Fruit fly (Drosophila melanogaster) whole organism, embryonic: ENCODE results near the gene CG11052.

Source experiments
- Adf1 ChIP-seq: fragments of 200-800 bp; sonication (Bioruptor generic); IDR thresholded peaks from 2 replicates; pipeline ENCODE4 v1.3.6; 2022; ENCODE audit warnings: missing biosample characterization, missing genetic modification characterization
- Bteb2 ChIP-seq: fragments of 200-800 bp; sonication (Bioruptor generic); optimal IDR thresholded peaks from 2 replicates; lab custom pipeline; 2016; ENCODE audit warnings: missing biosample characterization, missing genetic modification characterization
- CG10209 ChIP-seq: fragments of 200-800 bp; sonication (Bioruptor generic); optimal IDR thresholded peaks from 3 replicates; lab custom pipeline; 2017; ENCODE audit warnings: missing biosample characterization, mild to moderate bottlenecking, missing genetic modification characterization, missing genetic modification reagents
- CG10274 ChIP-seq: fragments of 200-800 bp; sonication (Bioruptor generic); optimal IDR thresholded peaks from 3 replicates; lab custom pipeline; 2017; ENCODE audit warnings: missing biosample characterization, mild to moderate bottlenecking, missing genetic modification characterization
- CG10462 ChIP-seq: fragments of 200-800 bp; sonication (Bioruptor generic); optimal IDR thresholded peaks from 2 replicates; lab custom pipeline; 2016; ENCODE audit warnings: missing biosample characterization, missing genetic modification characterization
- CG11093 ChIP-seq: fragments of 200-800 bp; sonication (Bioruptor generic); IDR thresholded peaks from 3 replicates; pipeline ENCODE4 v1.3.6; 2022; ENCODE audit warnings: missing biosample characterization, missing genetic modification characterization
- CG11504 ChIP-seq: fragments of 200-800 bp; sonication (Bioruptor generic); optimal IDR thresholded peaks from 3 replicates; lab custom pipeline; 2019; ENCODE audit warnings: missing biosample characterization, mild to moderate bottlenecking, missing genetic modification characterization, moderate library complexity
- CG13775 ChIP-seq: fragments of 200-800 bp; sonication (Bioruptor generic); optimal IDR thresholded peaks from 3 replicates; lab custom pipeline; 2017; ENCODE audit warnings: missing biosample characterization, mild to moderate bottlenecking, missing genetic modification characterization
- CG13894 ChIP-seq: fragments of 200-800 bp; sonication (Bioruptor generic); optimal IDR thresholded peaks from 3 replicates; lab custom pipeline; 2018; ENCODE audit warnings: missing biosample characterization, mild to moderate bottlenecking, missing genetic modification characterization, moderate library complexity
- CG17829 ChIP-seq: fragments of 200-800 bp; optimal IDR thresholded peaks from 2 replicates; lab custom pipeline; 2019; ENCODE audit warnings: missing biosample characterization, mild to moderate bottlenecking, missing genetic modification characterization, moderate library complexity
- CG1792 ChIP-seq: fragments of 200-800 bp; sonication (Bioruptor generic); optimal IDR thresholded peaks from 2 replicates; lab custom pipeline; 2016; ENCODE audit warnings: missing biosample characterization, missing genetic modification characterization
- CG2120 ChIP-seq: fragments of 200-800 bp; sonication (Bioruptor generic); optimal IDR thresholded peaks from 3 replicates; lab custom pipeline; 2016; ENCODE audit warnings: missing biosample characterization, missing genetic modification characterization
- CG2875 ChIP-seq: fragments of 200-800 bp; sonication (Bioruptor generic); optimal IDR thresholded peaks from 2 replicates; lab custom pipeline; 2017; ENCODE audit warnings: missing biosample characterization, mild to moderate bottlenecking, missing genetic modification characterization, missing genetic modification reagents
- CG31224 ChIP-seq: fragments of 200-800 bp; sonication (Bioruptor generic); IDR thresholded peaks from 2 replicates; pipeline ENCODE4 v1.3.6; 2022; ENCODE audit warnings: missing biosample characterization, missing genetic modification characterization
- CG3281 ChIP-seq: fragments of 200-800 bp; sonication (Bioruptor generic); optimal IDR thresholded peaks from 3 replicates; lab custom pipeline; 2017; ENCODE audit warnings: missing biosample characterization, mild to moderate bottlenecking, missing genetic modification characterization
- CG34422 ChIP-seq: fragments of 200-800 bp; sonication (Bioruptor generic); IDR thresholded peaks from 3 replicates; pipeline ENCODE4 v1.3.6; 2022; ENCODE audit warnings: missing biosample characterization, missing genetic modification characterization
- CG42726 ChIP-seq: fragments of 200-800 bp; sonication (Bioruptor generic); IDR thresholded peaks from 2 replicates; pipeline ENCODE4 v1.3.6; 2022; ENCODE audit warnings: missing biosample characterization, missing genetic modification characterization; ENCODE audit not compliant: partially characterized antibody
- CG4404 ChIP-seq: fragments of 200-800 bp; sonication (Bioruptor generic); IDR thresholded peaks from 2 replicates; pipeline ENCODE4 v1.3.6; 2022; ENCODE audit warnings: missing biosample characterization, missing genetic modification characterization
- CG7556 ChIP-seq: fragments of 200-800 bp; sonication (Bioruptor generic); optimal IDR thresholded peaks from 2 replicates; lab custom pipeline; 2017; ENCODE audit warnings: missing biosample characterization, mild to moderate bottlenecking, missing genetic modification characterization
- CG8359 ChIP-seq: fragments of 200-800 bp; sonication (Bioruptor generic); optimal IDR thresholded peaks from 2 replicates; lab custom pipeline; 2017; ENCODE audit warnings: missing biosample characterization, mild to moderate bottlenecking, missing genetic modification characterization, borderline replicate concordance
- CG9215 ChIP-seq: fragments of 200-800 bp; sonication (Bioruptor generic); IDR thresholded peaks from 2 replicates; pipeline ENCODE4 v1.3.6; 2022; ENCODE audit warnings: missing biosample characterization, missing genetic modification characterization
- Dp ChIP-seq: fragments of 200-800 bp; sonication (Bioruptor generic); optimal IDR thresholded peaks from 2 replicates; lab custom pipeline; 2018; ENCODE audit warnings: missing biosample characterization, mild to moderate bottlenecking, missing genetic modification characterization, moderate library complexity
- Drgx ChIP-seq: fragments of 200-800 bp; sonication (Bioruptor generic); IDR thresholded peaks from 2 replicates; pipeline ENCODE4 v1.3.6; 2022; ENCODE audit warnings: missing biosample characterization, missing genetic modification characterization
- E2f1 ChIP-seq: fragments of 200-800 bp; sonication (Bioruptor generic); IDR thresholded peaks from 2 replicates; pipeline ENCODE4 v1.3.6; 2022; ENCODE audit warnings: missing biosample characterization, missing genetic modification characterization
- E2f2 ChIP-seq: fragments of 200-800 bp; sonication (Bioruptor generic); IDR thresholded peaks from 2 replicates; pipeline ENCODE4 v1.3.6; 2022; ENCODE audit warnings: missing biosample characterization, missing genetic modification characterization
- ERR ChIP-seq: fragments of 200-800 bp; sonication (Bioruptor generic); optimal IDR thresholded peaks from 2 replicates; lab custom pipeline; 2016; ENCODE audit warnings: missing biosample characterization, missing genetic modification characterization
- Ets97D ChIP-seq: fragments of 200-800 bp; sonication (Bioruptor generic); optimal IDR thresholded peaks from 3 replicates; lab custom pipeline; 2016; ENCODE audit warnings: missing biosample characterization, missing genetic modification characterization
- Lhr ChIP-seq: fragments of 200-800 bp; sonication (Bioruptor generic); optimal IDR thresholded peaks from 3 replicates; lab custom pipeline; 2017; ENCODE audit warnings: mild to moderate bottlenecking, missing biosample characterization, missing genetic modification reagents, missing genetic modification characterization
- Lpt ChIP-seq: fragments of >200 bp; optimal IDR thresholded peaks from 2 replicates; lab custom pipeline; 2018; ENCODE audit warnings: missing biosample characterization, missing genetic modification characterization
- Max ChIP-seq: fragments of 200-800 bp; sonication (Bioruptor generic); optimal IDR thresholded peaks from 2 replicates; lab custom pipeline; 2016; ENCODE audit warnings: missing biosample characterization, mild to moderate bottlenecking, missing genetic modification characterization
- Neu2 ChIP-seq: fragments of 200-800 bp; sonication (Bioruptor generic); optimal IDR thresholded peaks from 3 replicates; lab custom pipeline; 2016; ENCODE audit warnings: missing biosample characterization, missing genetic modification characterization, borderline replicate concordance
- Nf-YB ChIP-seq: fragments of 200-800 bp; sonication (Bioruptor generic); optimal IDR thresholded peaks from 3 replicates; lab custom pipeline; 2019; ENCODE audit warnings: missing biosample characterization, mild to moderate bottlenecking, missing genetic modification characterization, moderate library complexity
- Optix ChIP-seq: fragments of 200-800 bp; sonication (Bioruptor generic); IDR thresholded peaks from 3 replicates; pipeline ENCODE4 v1.3.6; 2022; ENCODE audit warnings: missing biosample characterization, missing genetic modification characterization
- Ptx1 ChIP-seq: fragments of 200-800 bp; sonication (Bioruptor generic); IDR thresholded peaks from 2 replicates; pipeline ENCODE4 v1.3.6; 2022; ENCODE audit warnings: missing biosample characterization, missing genetic modification characterization
- Ravus ChIP-seq: fragments of 200-800 bp; sonication (Bioruptor generic); IDR thresholded peaks from 2 replicates; pipeline ENCODE4 v1.3.6; 2022; ENCODE audit warnings: missing biosample characterization, missing genetic modification characterization
- Ssrp ChIP-seq: fragments of 200-800 bp; sonication (Bioruptor generic); optimal IDR thresholded peaks from 2 replicates; lab custom pipeline; 2018; ENCODE audit warnings: missing biosample characterization, mild to moderate bottlenecking, missing genetic modification characterization, moderate library complexity
- Xrp1 ChIP-seq: fragments of 200-800 bp; sonication (Bioruptor generic); IDR thresholded peaks from 2 replicates; pipeline ENCODE4 v1.3.6; 2022; ENCODE audit warnings: missing biosample characterization, missing genetic modification characterization
- bcd ChIP-seq: fragments of 200-800 bp; sonication (Bioruptor generic); optimal IDR thresholded peaks from 2 replicates; lab custom pipeline; 2017; ENCODE audit warnings: missing biosample characterization, mild to moderate bottlenecking, missing genetic modification characterization
- ci ChIP-seq: fragments of 200-800 bp; sonication (Bioruptor generic); IDR thresholded peaks from 3 replicates; pipeline ENCODE4 v1.3.6; 2022; ENCODE audit warnings: missing biosample characterization, missing genetic modification characterization
- dmrt99B ChIP-seq: fragments of 200-800 bp; sonication (Bioruptor generic); optimal IDR thresholded peaks from 2 replicates; lab custom pipeline; 2018; ENCODE audit warnings: missing biosample characterization, mild to moderate bottlenecking, missing genetic modification characterization, moderate library complexity
- ewg ChIP-seq: fragments of 200-800 bp; sonication (Bioruptor generic); optimal IDR thresholded peaks from 3 replicates; lab custom pipeline; 2017; ENCODE audit warnings: mild to moderate bottlenecking, missing biosample characterization, missing genetic modification reagents, missing genetic modification characterization
- fru ChIP-seq: fragments of >200 bp; optimal IDR thresholded peaks from 2 replicates; lab custom pipeline; 2017
- gce ChIP-seq: fragments of 200-800 bp; sonication (Bioruptor generic); IDR thresholded peaks from 3 replicates; pipeline ENCODE4 v1.3.6; 2022; ENCODE audit warnings: missing biosample characterization, missing genetic modification characterization
- ranshi ChIP-seq: fragments of 200-800 bp; sonication (Bioruptor generic); IDR thresholded peaks from 2 replicates; pipeline ENCODE4 v1.3.6; 2022; ENCODE audit warnings: missing biosample characterization, missing genetic modification characterization
- ro ChIP-seq: fragments of 200-800 bp; sonication (Bioruptor generic); IDR thresholded peaks from 2 replicates; pipeline ENCODE4 v1.3.6; 2022; ENCODE audit warnings: missing biosample characterization, missing genetic modification characterization
- sc ChIP-seq, 3 experiments: fragments of >200 bp in 2 of 3; fragments of 200-800 bp in 1 of 3; sonication (Bioruptor generic) in 1 of 3; optimal IDR thresholded peaks; 2 replicates in 2 of 3; 3 replicates in 1 of 3; lab custom pipeline; 2017; ENCODE audit warnings: mild to moderate bottlenecking in 1 of 3, missing biosample characterization in 1 of 3, missing genetic modification characterization in 1 of 3, missing genetic modification reagents in 1 of 3
- sqz ChIP-seq: fragments of 200-800 bp; sonication (Bioruptor generic); optimal IDR thresholded peaks from 3 replicates; lab custom pipeline; 2018; ENCODE audit warnings: missing biosample characterization, mild to moderate bottlenecking, missing genetic modification characterization
- stc ChIP-seq: fragments of 200-800 bp; sonication (Bioruptor generic); IDR thresholded peaks from 2 replicates; pipeline ENCODE4 v1.3.6; 2022; ENCODE audit warnings: missing biosample characterization, missing genetic modification characterization
- stwl ChIP-seq: fragments of 200-800 bp; sonication (Bioruptor generic); optimal IDR thresholded peaks from 3 replicates; lab custom pipeline; 2018; ENCODE audit warnings: missing biosample characterization, mild to moderate bottlenecking, missing genetic modification characterization, moderate library complexity
- vvl ChIP-seq: fragments of 200-800 bp; sonication (Bioruptor generic); IDR thresholded peaks from 2 replicates; pipeline ENCODE4 v1.3.6; 2022; ENCODE audit warnings: missing biosample characterization, missing genetic modification characterization

Gene CG11052

DNA sequence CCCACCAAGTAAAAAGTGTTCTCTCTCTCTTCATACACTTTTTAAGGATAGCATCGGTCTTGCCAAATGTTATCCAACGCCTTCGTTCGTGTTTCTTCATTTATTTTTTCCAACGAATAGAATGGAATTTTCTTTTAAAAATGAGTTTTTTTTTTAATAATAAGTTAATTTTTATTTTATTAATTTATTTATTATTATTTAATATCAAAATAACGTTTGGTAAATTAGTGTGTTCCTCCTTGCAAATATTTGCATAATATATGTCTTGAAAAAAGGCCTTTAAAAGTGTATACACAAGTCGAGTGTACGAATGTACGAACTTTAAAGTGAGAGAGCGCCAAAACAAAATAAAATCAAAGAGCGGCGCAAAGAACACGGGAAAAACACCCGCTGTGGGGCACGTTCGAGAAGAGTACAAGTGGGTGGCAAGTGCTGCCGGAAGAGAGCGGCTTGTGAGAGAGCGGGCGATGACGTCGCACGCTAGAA is 18.1 kb upstream of the CG11052 start (continued):
- TF ChIP-seq CG2120 (GFP tag; lab: Kevin White, UChicago), result peak; percentile 77
- no peak; the same call in 1 of the 2 replicates for TF ChIP-seq Ravus (GFP tag; lab: Robert Waterston, UW)
- TF ChIP-seq fru (lab: Kevin White, UChicago), result no peak
- TF ChIP-seq Max (GFP tag; lab: Kevin White, UChicago), result peak; percentile 61
- peak; percentile 39 for TF ChIP-seq CG10274
- TF ChIP-seq gce, result 0 out of 3 replicates have a peak, but pooled peaks have one; percentile 39
- TF ChIP-seq vvl (GFP tag; lab: Robert Waterston, UW), result peak; percentile 71
- TF ChIP-seq CG17829 (tag; lab: Kevin White, UChicago), result peak; percentile 83
- peak; percentile 35; the same call in 1 of the 2 replicates for TF ChIP-seq CG31224 (GFP tag; lab: Robert Waterston, UW)
- TF ChIP-seq CG13894 (tag; lab: Kevin White, UChicago), result peak; percentile 40
- TF ChIP-seq Neu2 (GFP tag; lab: Kevin White, UChicago), result no peak
- peak; percentile 92 for TF ChIP-seq dmrt99B
- peak; percentile 65 for TF ChIP-seq Drgx (GFP tag; lab: Robert Waterston, UW)
- TF ChIP-seq ewg (GFP tag; lab: Kevin White, UChicago), result peak; percentile 69
- 0 out of 2 replicates have a peak, but pooled peaks have one; percentile 26 for TF ChIP-seq ro (GFP tag; lab: Robert Waterston, UW)
- peak; percentile 26; the same call in 1 of the 2 replicates for TF ChIP-seq Adf1 (GFP tag; lab: Robert Waterston, UW)
- no peak for TF ChIP-seq sqz (GFP tag; lab: Kevin White, UChicago)
- TF ChIP-seq CG34422 (GFP tag; lab: Robert Waterston, UW), result 0 out of 3 replicates have a peak, but pooled peaks have one; percentile 7
- peak; percentile 68 for TF ChIP-seq CG9215 (GFP tag; lab: Robert Waterston, UW)
- peak; percentile 86 for TF ChIP-seq Ptx1 (GFP tag; lab: Robert Waterston, UW)
- TF ChIP-seq CG3281, result peak; percentile 86
- TF ChIP-seq stwl (tag; lab: Kevin White, UChicago), result no peak
- no peak for TF ChIP-seq Ets97D (GFP tag; lab: Kevin White, UChicago)
- peak; percentile 98 for TF ChIP-seq CG7556 (GFP tag; lab: Kevin White, UChicago)
- TF ChIP-seq E2f1, result peak; percentile 69
- TF ChIP-seq CG4404 (GFP tag; lab: Robert Waterston, UW), result peak; percentile 36; the same call in 1 of the 2 replicates
- peak; percentile 27 for TF ChIP-seq Bteb2
- TF ChIP-seq Ssrp (tag; lab: Kevin White, UChicago), result peak; percentile 93
- TF ChIP-seq ranshi (GFP tag; lab: Robert Waterston, UW), result peak; percentile 69
- peak; percentile 49 for TF ChIP-seq stc (GFP tag; lab: Robert Waterston, UW)
- peak; percentile 89 for TF ChIP-seq CG2875
- peak; percentile 90 for TF ChIP-seq CG13775 (GFP tag; lab: Kevin White, UChicago)
- peak; percentile 37 for TF ChIP-seq CG10462 (GFP tag; lab: Kevin White, UChicago)
- peak; percentile 90 for TF ChIP-seq CG11504 (tag; lab: Kevin White, UChicago)
- TF ChIP-seq Optix (GFP tag; lab: Robert Waterston, UW), result 0 out of 3 replicates have a peak, but pooled peaks have one; percentile 9
- TF ChIP-seq CG8359, result peak; percentile 61
- TF ChIP-seq Lpt (GFP tag; lab: Kevin White, UChicago), result no peak
- TF ChIP-seq Xrp1, result peak; percentile 72
- TF ChIP-seq ERR (GFP tag; lab: Kevin White, UChicago), result no peak
- no peak for TF ChIP-seq sc (optimal IDR thresholded peaks at IDR 0.05; lab: Kevin White, UChicago)
- TF ChIP-seq sc (GFP tag; optimal IDR thresholded peaks at IDR 0.05; lab: Kevin White, UChicago), result peak; percentile 86
- peak; percentile 11 for TF ChIP-seq Dp (GFP tag; lab: Kevin White, UChicago)
- TF ChIP-seq CG10209 (GFP tag; lab: Kevin White, UChicago), result peak; percentile 92
- TF ChIP-seq Nf-YB, result peak; percentile 84
- TF ChIP-seq CG1792 (GFP tag; lab: Kevin White, UChicago), result no peak
- peak; percentile 81 for TF ChIP-seq bcd (GFP tag; lab: Kevin White, UChicago)
- no peak for TF ChIP-seq CG42726 (GFP tag; lab: Robert Waterston, UW)
- peak; percentile 64; the same call in 1 of the 2 replicates for TF ChIP-seq E2f2 (GFP tag; lab: Robert Waterston, UW)
- TF ChIP-seq ci (GFP tag; lab: Robert Waterston, UW), result peak; percentile 56; the same call in 1 of the 3 replicates
- peak; percentile 13 for TF ChIP-seq Lhr
- TF ChIP-seq CG11093, result peak; percentile 34; the same call in 1 of the 3 replicates
